Worm (Caenorhabditis elegans): Measurements from ENCODE around the gene F55F10.1.

DNA sequence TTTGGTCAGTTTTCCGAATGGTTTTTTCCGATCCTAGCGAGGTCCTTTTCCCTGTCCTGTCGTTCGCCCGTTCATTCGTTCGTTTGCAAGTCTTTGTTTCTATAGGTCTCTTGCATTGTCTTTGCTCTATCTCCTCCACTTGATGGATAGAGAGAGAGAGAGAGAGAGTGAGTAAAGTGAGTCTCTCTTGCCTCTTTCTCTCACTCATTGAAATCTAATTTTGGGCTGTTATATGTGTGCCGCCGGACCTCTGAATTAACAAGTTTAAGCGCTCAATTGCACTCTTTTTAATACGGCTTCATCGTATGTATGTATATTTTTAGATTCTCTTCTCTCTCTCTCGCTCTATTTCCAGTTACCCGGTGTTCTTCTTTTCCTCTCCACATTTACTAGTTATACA, 43.2 kb downstream of the F55F10.1 start:
- no peak for TF ChIP-seq snpc-4 (tag; optimal IDR thresholded peaks at IDR 0.05)
- no peak for TF ChIP-seq nhr-23 (tag; optimal IDR thresholded peaks at IDR 0.05)
- TF ChIP-seq mdl-1 (tag; optimal IDR thresholded peaks at IDR 0.05), result no peak
- no peak for TF ChIP-seq aly-2 (tag; optimal IDR thresholded peaks at IDR 0.05)
- TF ChIP-seq sma-9 (GFP tag; optimal IDR thresholded peaks at IDR 0.05), result no peak
- no peak for TF ChIP-seq sma-9 (tag; optimal IDR thresholded peaks at IDR 0.05)
- TF ChIP-seq ztf-11 (tag; optimal IDR thresholded peaks at IDR 0.05), result no peak
- TF ChIP-seq F13H6.1 (tag; optimal IDR thresholded peaks at IDR 0.05), result no peak
- no peak for TF ChIP-seq nhr-77 (tag; optimal IDR thresholded peaks at IDR 0.05)
- TF ChIP-seq mbf-1 (tag; optimal IDR thresholded peaks at IDR 0.05), result no peak
- TF ChIP-seq nhr-21 (tag; optimal IDR thresholded peaks at IDR 0.05), result no peak
